Fruit fly (Drosophila melanogaster): Measurements from ENCODE around the gene CG7299.

DNA sequence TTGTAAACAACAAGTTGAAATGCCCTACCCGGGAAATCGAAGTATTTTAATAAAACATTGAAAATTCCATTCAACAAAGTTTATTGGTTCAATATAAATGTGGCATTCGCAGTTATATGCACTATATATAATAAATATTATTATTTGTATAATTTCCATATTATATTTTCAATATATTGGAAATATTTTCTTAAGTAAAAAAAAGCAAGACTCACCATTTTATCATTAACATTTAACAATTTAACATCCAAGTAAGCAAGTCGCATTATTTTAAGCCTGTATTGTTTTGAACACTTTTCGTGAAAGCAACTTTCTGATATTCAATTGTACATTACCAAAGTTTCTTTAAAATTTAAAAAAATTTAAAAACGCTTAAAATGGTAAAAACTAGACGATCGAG lies 26.2 kb downstream of the CG7299 start, which contains the start of gene CG45690:
- TF ChIP-seq h (optimal IDR thresholded peaks at IDR 0.05) (no peak), Sin3A (optimal IDR thresholded peaks at IDR 0.05) (no peak), ttk (optimal IDR thresholded peaks at IDR 0.05) (no peak), psq (optimal IDR thresholded peaks at IDR 0.05) (no peak), insv (optimal IDR thresholded peaks at IDR 0.05) (no peak), Myc (optimal IDR thresholded peaks at IDR 0.05) (no peak)
